Worm (Caenorhabditis elegans): Measurements from ENCODE around the gene ZK829.9.

- TF ChIP-seq ets-4 (GFP tag; optimal IDR thresholded peaks at IDR 0.05) = no peak
- no peak for TF ChIP-seq egl-44 (GFP tag; IDR thresholded peaks at IDR 0.05)
- no peak for TF ChIP-seq let-607 (tag; optimal IDR thresholded peaks at IDR 0.05)
- no peak for TF ChIP-seq unc-130 (GFP tag; optimal IDR thresholded peaks at IDR 0.05)
- TF ChIP-seq rcor-1 (GFP tag; IDR thresholded peaks at IDR 0.05) = no peak
- no peak for TF ChIP-seq snpc-4 (GFP tag; optimal IDR thresholded peaks at IDR 0.05)
- TF ChIP-seq snpc-4 (tag; optimal IDR thresholded peaks at IDR 0.05) = no peak
- TF ChIP-seq F57A8.1 (GFP tag; optimal IDR thresholded peaks at IDR 0.05) = no peak
- no peak for TF ChIP-seq snpc-3.4 (tag; optimal IDR thresholded peaks at IDR 0.05)
- no peak for TF ChIP-seq nfya-1 (tag; optimal IDR thresholded peaks at IDR 0.05; ENCODE audit: borderline replicate concordance, insufficient read depth)
Measured at ce11 chrIV:11938554-11938953, 31.8 kb upstream of the ZK829.9 start.
